Worm (Caenorhabditis elegans): ENCODE measurements around the gene F22B8.3.
A peak's percentile ranks its signal among the peaks of the same experiment; 100 is the strongest.

Gene F22B8.3

DNA sequence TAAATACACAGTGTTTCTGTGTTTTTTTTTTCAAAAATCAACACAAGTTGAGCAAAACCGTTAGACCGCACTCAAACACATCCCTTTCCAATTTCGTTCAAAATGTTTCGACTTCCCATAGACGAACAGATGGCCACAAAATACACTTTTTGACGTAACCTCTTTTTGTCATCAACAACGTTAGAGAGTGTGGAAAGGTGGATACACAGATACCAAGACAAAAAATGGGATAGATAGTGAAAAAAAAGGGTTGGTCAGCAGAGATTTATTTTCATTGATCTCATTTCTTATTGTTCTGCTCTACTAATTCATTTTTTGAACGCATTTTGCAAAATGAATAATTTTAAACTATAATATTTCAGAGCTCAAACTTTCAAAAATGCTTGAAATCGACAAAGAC lies 4.1 kb downstream of the F22B8.3 start (continued):
- no peak for TF ChIP-seq unc-130 (tag; optimal IDR thresholded peaks at IDR 0.05)
- TF ChIP-seq jun-1 (tag; optimal IDR thresholded peaks at IDR 0.05), result no peak
- TF ChIP-seq lin-35 (GFP tag; optimal IDR thresholded peaks at IDR 0.05), result no peak
- no peak for TF ChIP-seq nhr-85 (tag)
- TF ChIP-seq ztf-11 (tag; optimal IDR thresholded peaks at IDR 0.05), result no peak
- no peak for TF ChIP-seq xbp-1 (tag; optimal IDR thresholded peaks at IDR 0.05)
- TF ChIP-seq mef-2 (tag; optimal IDR thresholded peaks at IDR 0.05), result no peak
- TF ChIP-seq grh-1 (GFP tag; IDR thresholded peaks at IDR 0.05), result no peak

DNA sequence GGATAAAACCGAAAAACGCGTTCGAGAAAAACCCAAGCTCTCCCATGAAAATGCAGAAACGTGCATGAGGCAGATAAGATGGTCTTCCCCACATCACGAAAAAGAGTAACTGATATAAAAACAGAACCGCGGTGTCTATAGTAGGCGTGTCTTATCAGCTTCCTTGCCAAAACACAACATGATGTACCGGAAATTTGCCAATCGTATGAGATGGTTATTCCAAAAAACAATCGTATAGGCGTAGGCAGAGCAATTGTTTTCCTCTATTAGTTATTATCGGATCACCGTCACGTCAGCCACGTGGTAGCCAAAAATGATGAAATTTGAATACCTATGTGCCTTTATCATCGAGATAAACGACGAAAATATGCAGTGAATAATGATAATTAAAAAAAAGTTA lies 8.7 kb downstream of the F22B8.3 start, which contains the start of gene str-7:
TSS of gene str-7 (minus strand) at position 101 of the 400 bp plus-strand sequence.
- no peak for TF ChIP-seq mef-2 (tag; optimal IDR thresholded peaks at IDR 0.05)
- no peak for TF ChIP-seq ets-5 (GFP tag; IDR thresholded peaks at IDR 0.05)
- TF ChIP-seq ceh-82 (tag; optimal IDR thresholded peaks at IDR 0.05), result no peak
- TF ChIP-seq ces-1 (GFP tag; optimal IDR thresholded peaks at IDR 0.05), result no peak
- TF ChIP-seq hlh-4 (tag; optimal IDR thresholded peaks at IDR 0.05), result no peak
- no peak for TF ChIP-seq efl-3 (GFP tag; optimal IDR thresholded peaks at IDR 0.05)
- no peak for TF ChIP-seq egl-13 (tag; optimal IDR thresholded peaks at IDR 0.05)
- no peak for TF ChIP-seq ceh-63 (GFP tag; optimal IDR thresholded peaks at IDR 0.05)
- no peak for TF ChIP-seq aly-2 (tag; optimal IDR thresholded peaks at IDR 0.05)
- no peak for TF ChIP-seq fkh-10 (GFP tag; optimal IDR thresholded peaks at IDR 0.05)
- TF ChIP-seq ztf-11 (tag; optimal IDR thresholded peaks at IDR 0.05), result no peak

DNA sequence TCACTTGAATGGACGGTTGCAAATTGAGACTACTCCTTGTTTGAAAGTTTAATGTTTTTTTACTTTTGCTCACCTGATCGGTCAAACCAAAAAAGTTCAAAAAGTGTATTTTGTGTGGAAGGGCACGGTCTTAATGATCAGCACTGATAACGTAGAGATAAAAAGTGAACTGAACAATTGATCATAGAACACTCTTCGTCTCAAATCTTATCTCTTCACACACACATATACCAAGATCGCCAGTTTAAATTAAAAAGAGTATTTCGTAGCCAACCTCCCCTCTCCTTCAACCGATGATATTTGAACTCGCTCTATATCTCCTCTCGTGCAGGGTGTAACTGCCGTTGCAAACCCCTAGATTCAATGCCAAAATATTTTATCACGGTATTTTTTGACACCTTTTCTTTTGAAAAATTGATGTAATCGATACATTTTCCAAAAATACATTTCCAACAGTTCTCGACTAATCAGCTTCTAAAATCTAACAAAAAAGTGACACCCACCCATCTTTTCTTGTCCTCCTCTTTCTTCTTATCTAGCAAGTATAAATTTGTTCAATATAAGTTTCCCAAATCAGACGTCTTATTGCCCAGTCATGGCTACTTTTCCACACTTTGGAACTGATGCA lies 9.4 kb downstream of the F22B8.3 start, which contains the start of gene cth-1:
TSS of gene cth-1 (plus strand) at position 578 of the 628 bp plus-strand sequence.
- TF ChIP-seq nhr-20 (tag; optimal IDR thresholded peaks at IDR 0.05) (peak; percentile 14), lin-14 (GFP tag; optimal IDR thresholded peaks at IDR 0.05) (peak; percentile 14), efl-1 (optimal IDR thresholded peaks at IDR 0.05) (no peak), efl-1 (GFP tag; optimal IDR thresholded peaks at IDR 0.05 in 1 of 2) (peak in 1 of 2 experiments; percentile 88), mdl-1 (tag; optimal IDR thresholded peaks at IDR 0.05) (peak in 1 of 2 experiments; percentile 1), elt-3 (tag; optimal IDR thresholded peaks at IDR 0.05) (peak in 3 of 6 experiments; percentile 38 to 67 (median 46)), aly-2 (tag; optimal IDR thresholded peaks at IDR 0.05) (no peak), nhr-85 (tag) (peak; percentile 72), hlh-17 (GFP tag; optimal IDR thresholded peaks at IDR 0.05; ENCODE audit: borderline replicate concordance) (no peak), nhr-84 (tag; optimal IDR thresholded peaks at IDR 0.05) (no peak), elt-2 (tag; optimal IDR thresholded peaks at IDR 0.05) (peak; percentile 49)

DNA sequence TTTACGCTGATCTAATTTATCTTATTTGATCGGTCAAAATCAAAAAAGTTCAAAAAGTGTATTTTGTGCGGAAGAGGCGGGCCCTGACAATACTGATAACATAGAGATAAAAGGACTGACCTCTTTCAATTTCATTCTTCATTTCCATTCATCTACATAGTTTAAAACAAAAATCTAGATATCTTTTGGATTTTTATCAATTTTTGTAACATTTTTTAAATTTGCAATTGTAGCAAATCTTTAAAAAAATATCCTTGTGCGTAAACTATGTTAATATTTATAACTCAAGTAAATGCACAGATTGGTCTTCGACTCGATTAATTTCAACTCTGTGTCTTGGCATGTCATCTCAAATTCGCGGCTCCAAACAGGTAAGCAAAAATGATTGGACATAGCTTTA lies 12.8 kb downstream of the F22B8.3 start, which contains the start of gene argk-1:
TSS of gene argk-1 (plus strand) at position 301 of the 400 bp plus-strand sequence.
- TF ChIP-seq pax-3 (tag; optimal IDR thresholded peaks at IDR 0.05), result no peak
- TF ChIP-seq nhr-84 (tag; optimal IDR thresholded peaks at IDR 0.05), result no peak
- TF ChIP-seq vab-15 (tag; optimal IDR thresholded peaks at IDR 0.05), result no peak
- no peak for TF ChIP-seq dsc-1 (tag; optimal IDR thresholded peaks at IDR 0.05)
- TF ChIP-seq nhr-28 (tag; optimal IDR thresholded peaks at IDR 0.05), result no peak
- TF ChIP-seq rnt-1 (tag; optimal IDR thresholded peaks at IDR 0.05), result no peak
- no peak for TF ChIP-seq sptf-1 (tag; optimal IDR thresholded peaks at IDR 0.05)
- TF ChIP-seq efl-3 (GFP tag; optimal IDR thresholded peaks at IDR 0.05), result no peak
- no peak for TF ChIP-seq nhr-90 (tag; optimal IDR thresholded peaks at IDR 0.05; ENCODE audit: poor library complexity)
- TF ChIP-seq ceh-82 (tag; optimal IDR thresholded peaks at IDR 0.05), result no peak
- no peak for TF ChIP-seq alr-1 (tag; optimal IDR thresholded peaks at IDR 0.05; ENCODE audit: borderline replicate concordance)
- TF ChIP-seq mab-9 (GFP tag; IDR thresholded peaks at IDR 0.05), result no peak
- TF ChIP-seq ces-1 (GFP tag; optimal IDR thresholded peaks at IDR 0.05), result no peak
- no peak for TF ChIP-seq C04F5.9 (tag; optimal IDR thresholded peaks at IDR 0.05)
- TF ChIP-seq egl-27 (tag; optimal IDR thresholded peaks at IDR 0.05), result no peak
- TF ChIP-seq hlh-4 (tag; optimal IDR thresholded peaks at IDR 0.05), result no peak

All from whole organism, L1 larva.